Worm (Caenorhabditis elegans) whole organism, early embryonic: ENCODE measurements around the gene srt-43.

Experiments used
- B0310.2 ChIP-seq: sonication (generic microtip); optimal IDR thresholded peaks from 2 replicates; lab custom pipeline; 2016; ENCODE audit warnings: mild to moderate bottlenecking, missing genetic modification characterization, missing compliant biosample characterization
- F13C5.2 ChIP-seq: sonication (generic microtip); optimal IDR thresholded peaks from 2 replicates; lab custom pipeline; 2017; ENCODE audit warnings: mild to moderate bottlenecking, missing genetic modification characterization, inconsistent platforms, missing compliant biosample characterization
- aly-1 ChIP-seq: sonication (generic microtip); optimal IDR thresholded peaks from 2 replicates; lab custom pipeline; 2016; ENCODE audit warnings: missing genetic modification characterization, missing compliant biosample characterization
- ama-1 ChIP-seq: fragments of 150-350 bp; optimal IDR thresholded peaks from 2 replicates; lab custom pipeline; 2014
- ceh-13 ChIP-seq: fragments of 200-800 bp; sonication (Bioruptor generic); optimal IDR thresholded peaks from 2 replicates; lab custom pipeline; 2018; ENCODE audit warnings: mild to moderate bottlenecking, missing genetic modification characterization, missing compliant biosample characterization
- ceh-36 ChIP-seq: sonication (generic microtip); optimal IDR thresholded peaks from 2 replicates; lab custom pipeline; 2016; ENCODE audit warnings: missing genetic modification characterization, inconsistent platforms, missing compliant biosample characterization
- ets-7 ChIP-seq: sonication (generic microtip); optimal IDR thresholded peaks from 2 replicates; lab custom pipeline; 2016; ENCODE audit warnings: missing genotype, missing genetic modification characterization, missing compliant biosample characterization
- flt-1 ChIP-seq: fragments of 200-800 bp; sonication (Bioruptor generic); IDR thresholded peaks from 2 replicates; pipeline ENCODE4 v1.3.6; 2022; ENCODE audit warnings: missing genetic modification characterization, missing compliant biosample characterization
- hmbx-1 ChIP-seq: sonication (generic microtip); optimal IDR thresholded peaks from 2 replicates; lab custom pipeline; 2016; ENCODE audit warnings: mild to moderate bottlenecking, missing genetic modification characterization, missing compliant biosample characterization
- hmg-4 ChIP-seq: fragments of 200-800 bp; sonication (Bioruptor generic); optimal IDR thresholded peaks from 2 replicates; lab custom pipeline; 2018; ENCODE audit warnings: mild to moderate bottlenecking, missing genetic modification characterization, missing compliant biosample characterization
- hnd-1 ChIP-seq: sonication (generic microtip); optimal IDR thresholded peaks from 2 replicates; lab custom pipeline; 2016; ENCODE audit warnings: missing genetic modification characterization, missing compliant biosample characterization
- pes-1 ChIP-seq: fragments of 200-800 bp; sonication (Bioruptor generic); IDR thresholded peaks from 2 replicates; pipeline ENCODE4 v1.3.6; 2022; ENCODE audit warnings: missing genetic modification reagents, missing genetic modification characterization, missing compliant biosample characterization
- scrt-1 ChIP-seq: fragments of 200-800 bp; sonication (Bioruptor generic); IDR thresholded peaks from 2 replicates; pipeline ENCODE4 v1.3.6; 2022; ENCODE audit warnings: missing genetic modification characterization, missing compliant biosample characterization
- sea-1 ChIP-seq: fragments of 200-800 bp; sonication (Bioruptor generic); conservative IDR thresholded peaks from 2 replicates; pipeline ENCODE4 v1.3.6; 2022; ENCODE audit warnings: missing genetic modification characterization, missing compliant biosample characterization
- tbx-11 ChIP-seq: fragments of 200-800 bp; sonication (Bioruptor generic); IDR thresholded peaks from 2 replicates; pipeline ENCODE4 v1.3.6; 2022; ENCODE audit warnings: missing genetic modification characterization, missing compliant biosample characterization
- tbx-37 ChIP-seq: fragments of 200-800 bp; sonication (Bioruptor generic); conservative IDR thresholded peaks from 2 replicates; pipeline ENCODE4 v1.3.6; 2022; ENCODE audit warnings: missing genetic modification reagents, missing genetic modification characterization, missing compliant biosample characterization
- tra-4 ChIP-seq: sonication (generic microtip); optimal IDR thresholded peaks from 2 replicates; lab custom pipeline; 2017; ENCODE audit warnings: missing genetic modification characterization, missing compliant biosample characterization

srt-43 gene

ce11 chrV:12768946-12769345 lies at the start of gene srt-43:
Gene srt-43, plus strand, starts transcription at chrV:12769246.
- TF ChIP-seq flt-1 (GFP tag; lab: Robert Waterston, UW), result no peak
- no peak for TF ChIP-seq tbx-37
- TF ChIP-seq tbx-11 (GFP tag; lab: Robert Waterston, UW), result no peak
- TF ChIP-seq pes-1 (GFP tag; lab: Robert Waterston, UW), result no peak
- no peak for TF ChIP-seq hmg-4 (GFP tag; lab: Kevin White, UChicago)
- TF ChIP-seq B0310.2 (tag; lab: Kevin White, UChicago), result no peak
- TF ChIP-seq tra-4, result no peak
- TF ChIP-seq ama-1, result no peak
- no peak for TF ChIP-seq hmbx-1 (tag; lab: Kevin White, UChicago)

DNA sequence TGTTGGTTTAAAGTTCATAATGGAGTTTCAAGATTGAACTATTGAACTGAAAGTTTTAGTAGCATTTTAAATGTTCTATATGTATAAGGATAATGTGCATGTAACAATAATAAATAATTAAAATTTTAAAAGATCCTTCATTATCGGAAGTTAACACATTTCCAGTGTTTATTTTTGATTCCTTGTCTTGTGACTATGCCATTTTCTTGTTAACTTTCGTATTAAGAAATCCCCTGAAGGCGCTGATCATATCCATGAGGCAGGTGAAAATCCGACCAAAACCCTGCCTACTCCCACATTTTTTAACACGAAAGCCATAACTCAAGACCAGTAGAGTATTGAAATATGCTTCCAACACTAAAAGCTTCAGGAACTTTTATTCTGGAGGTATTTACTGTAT lies 49.3 kb upstream of the srt-43 start, which contains the start of gene R11D1.7:
Gene R11D1.7, plus strand, starts transcription at position 301 of the 400 bp plus-strand sequence.
- TF ChIP-seq tra-4 (no peak), ama-1 (no peak), tbx-37 (no peak), ets-7 (no peak), hmg-4 (GFP tag; lab: Kevin White, UChicago) (no peak), hmbx-1 (tag; lab: Kevin White, UChicago) (no peak), scrt-1 (no peak), hnd-1 (tag; lab: Kevin White, UChicago) (no peak), ceh-36 (tag; lab: Kevin White, UChicago) (no peak), B0310.2 (tag; lab: Kevin White, UChicago) (no peak), ceh-13 (GFP tag; lab: Kevin White, UChicago) (no peak), aly-1 (tag; lab: Kevin White, UChicago) (no peak), sea-1 (GFP tag; lab: Robert Waterston, UW) (no peak), pes-1 (GFP tag; lab: Robert Waterston, UW) (no peak), tbx-11 (GFP tag; lab: Robert Waterston, UW) (no peak), F13C5.2 (tag; lab: Kevin White, UChicago) (no peak), flt-1 (GFP tag; lab: Robert Waterston, UW) (no peak)

DNA sequence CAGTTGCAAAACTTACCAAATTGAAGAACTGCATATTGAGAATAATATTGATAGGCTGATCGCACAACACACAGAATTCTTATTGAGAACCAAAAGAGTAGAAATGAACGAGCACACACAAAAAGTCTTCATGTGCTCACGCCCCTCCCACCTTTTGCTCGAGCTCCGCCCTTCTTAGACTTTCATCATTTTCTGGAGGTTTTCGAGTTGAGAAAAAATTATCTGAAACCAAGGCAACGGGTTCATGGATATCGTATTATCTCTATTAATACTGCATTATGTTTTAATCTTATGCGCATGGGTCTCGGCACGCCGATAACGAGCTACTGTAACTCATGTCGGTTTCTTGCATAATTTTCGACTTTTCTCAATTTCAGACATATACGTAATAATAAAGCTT lies 43.2 kb upstream of the srt-43 start, which contains the start of gene R11D1.12:
Gene R11D1.12, minus strand, starts transcription at position 101 of the 400 bp plus-strand sequence.
- TF ChIP-seq ceh-13 (GFP tag; lab: Kevin White, UChicago) (no peak), pes-1 (GFP tag; lab: Robert Waterston, UW) (no peak), ets-7 (no peak), scrt-1 (no peak), B0310.2 (tag; lab: Kevin White, UChicago) (no peak)

DNA sequence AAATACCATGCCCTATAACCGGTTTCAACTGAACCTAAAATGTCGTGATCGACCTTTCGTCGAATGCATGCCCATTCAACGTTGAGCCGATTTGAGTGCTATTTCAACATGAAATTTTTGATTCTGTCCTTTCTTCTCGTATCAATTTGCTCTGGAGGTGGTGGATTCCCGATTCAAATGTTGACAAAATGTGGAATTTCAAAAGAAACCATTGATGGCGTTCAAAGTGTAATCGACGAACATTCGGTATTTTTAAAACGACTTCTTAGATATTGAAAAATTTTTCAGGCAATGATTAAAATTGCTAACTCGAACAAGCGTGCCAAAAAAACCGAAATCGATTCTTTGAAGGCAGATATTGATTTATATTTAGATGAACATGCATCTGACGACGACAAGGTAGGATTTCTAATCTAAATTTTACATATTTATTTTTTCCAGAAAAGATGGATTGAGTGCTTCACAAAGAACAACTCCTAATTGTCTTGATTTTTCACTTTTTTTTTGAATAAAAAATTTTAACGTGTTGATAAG lies 41.9 kb upstream of the srt-43 start, which contains the start of gene R11D1.13:
Gene R11D1.13, plus strand, starts transcription at position 51 of the 534 bp plus-strand sequence.
- no peak for TF ChIP-seq hnd-1 (tag; lab: Kevin White, UChicago)
- no peak for TF ChIP-seq ama-1
- no peak for TF ChIP-seq hmg-4 (GFP tag; lab: Kevin White, UChicago)
- no peak for TF ChIP-seq B0310.2 (tag; lab: Kevin White, UChicago)
- TF ChIP-seq pes-1 (GFP tag; lab: Robert Waterston, UW), result no peak
- no peak for TF ChIP-seq tbx-37
- TF ChIP-seq aly-1 (tag; lab: Kevin White, UChicago), result no peak
- TF ChIP-seq sea-1 (GFP tag; lab: Robert Waterston, UW), result no peak
- TF ChIP-seq flt-1 (GFP tag; lab: Robert Waterston, UW), result no peak
- no peak for TF ChIP-seq tbx-11 (GFP tag; lab: Robert Waterston, UW)
- no peak for TF ChIP-seq ceh-36 (tag; lab: Kevin White, UChicago)
- no peak for TF ChIP-seq tra-4
- TF ChIP-seq F13C5.2 (tag; lab: Kevin White, UChicago), result no peak
- no peak for TF ChIP-seq ets-7

DNA sequence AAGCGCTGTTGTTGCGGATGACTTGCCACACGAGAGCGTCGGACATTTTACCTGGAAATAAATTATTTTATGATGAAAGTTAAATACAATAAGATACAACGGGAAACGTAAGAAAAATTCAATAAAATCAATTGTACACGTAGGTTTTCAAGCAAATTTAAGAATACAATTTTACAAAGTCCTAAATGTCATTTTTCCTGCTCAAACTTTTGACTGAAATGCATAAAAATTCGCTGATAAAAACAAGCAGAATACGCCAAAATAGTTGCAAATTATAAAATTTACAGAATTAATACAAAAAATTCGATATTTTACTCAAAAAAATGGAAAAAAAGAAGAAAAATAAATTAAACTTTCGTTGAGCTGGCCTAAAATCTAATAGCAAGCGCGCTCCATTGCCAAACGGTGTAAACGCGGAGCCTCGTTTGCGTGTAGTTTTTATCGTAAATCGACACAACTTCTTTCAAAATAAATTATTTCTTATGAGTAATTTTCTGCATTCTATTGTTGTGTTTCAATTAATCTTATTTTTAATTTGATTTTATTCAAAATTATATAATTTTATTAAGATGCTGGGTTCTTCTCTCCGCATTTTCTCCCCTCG lies 40.9 kb upstream of the srt-43 start, which contains the start of the genes rpl-28 and mrpl-49:
Gene rpl-28, minus strand, starts transcription at position 51 of the 604 bp plus-strand sequence.
Gene mrpl-49, plus strand, starts transcription at position 570 of the 604 bp plus-strand sequence.
- no peak for TF ChIP-seq scrt-1
- TF ChIP-seq ceh-13 (GFP tag; lab: Kevin White, UChicago), result no peak
- TF ChIP-seq F13C5.2 (tag; lab: Kevin White, UChicago), result peak; percentile 33

ce11 chrV:12729220-12729619 lies 39.8 kb upstream of the srt-43 start, which contains the start of gene R11D1.10:
Gene R11D1.10, plus strand, starts transcription at chrV:12729520.
- TF ChIP-seq ets-7, result no peak
- no peak for TF ChIP-seq tra-4
- no peak for TF ChIP-seq B0310.2 (tag; lab: Kevin White, UChicago)
- no peak for TF ChIP-seq ceh-36 (tag; lab: Kevin White, UChicago)
- no peak for TF ChIP-seq ceh-13 (GFP tag; lab: Kevin White, UChicago)
- no peak for TF ChIP-seq tbx-37
- no peak for TF ChIP-seq sea-1 (GFP tag; lab: Robert Waterston, UW)
- TF ChIP-seq hmg-4 (GFP tag; lab: Kevin White, UChicago), result no peak
- no peak for TF ChIP-seq flt-1 (GFP tag; lab: Robert Waterston, UW)
- no peak for TF ChIP-seq scrt-1
- no peak for TF ChIP-seq hmbx-1 (tag; lab: Kevin White, UChicago)
- no peak for TF ChIP-seq hnd-1 (tag; lab: Kevin White, UChicago)
- no peak for TF ChIP-seq aly-1 (tag; lab: Kevin White, UChicago)
- no peak for TF ChIP-seq ama-1
- TF ChIP-seq tbx-11 (GFP tag; lab: Robert Waterston, UW), result no peak
- no peak for TF ChIP-seq pes-1 (GFP tag; lab: Robert Waterston, UW)
- TF ChIP-seq F13C5.2 (tag; lab: Kevin White, UChicago), result no peak

- no peak for TF ChIP-seq hnd-1 (tag; lab: Kevin White, UChicago)
- no peak for TF ChIP-seq tbx-37
- no peak for TF ChIP-seq pes-1 (GFP tag; lab: Robert Waterston, UW)
- TF ChIP-seq B0310.2 (tag; lab: Kevin White, UChicago), result no peak
- no peak for TF ChIP-seq aly-1 (tag; lab: Kevin White, UChicago)
- TF ChIP-seq ets-7, result no peak
- TF ChIP-seq F13C5.2 (tag; lab: Kevin White, UChicago), result no peak
- TF ChIP-seq sea-1 (GFP tag; lab: Robert Waterston, UW), result no peak
- no peak for TF ChIP-seq ceh-13 (GFP tag; lab: Kevin White, UChicago)
- TF ChIP-seq tbx-11 (GFP tag; lab: Robert Waterston, UW), result no peak
- TF ChIP-seq hmbx-1 (tag; lab: Kevin White, UChicago), result no peak
- TF ChIP-seq tra-4, result no peak
- no peak for TF ChIP-seq flt-1 (GFP tag; lab: Robert Waterston, UW)
- TF ChIP-seq ama-1, result no peak
- TF ChIP-seq ceh-36 (tag; lab: Kevin White, UChicago), result no peak
Measured at ce11 chrV:12732734-12733133, 36.3 kb upstream of the srt-43 start.
